Fruit fly (Drosophila melanogaster): ENCODE measurements around the gene Sap47.

Sap47 gene

DNA sequence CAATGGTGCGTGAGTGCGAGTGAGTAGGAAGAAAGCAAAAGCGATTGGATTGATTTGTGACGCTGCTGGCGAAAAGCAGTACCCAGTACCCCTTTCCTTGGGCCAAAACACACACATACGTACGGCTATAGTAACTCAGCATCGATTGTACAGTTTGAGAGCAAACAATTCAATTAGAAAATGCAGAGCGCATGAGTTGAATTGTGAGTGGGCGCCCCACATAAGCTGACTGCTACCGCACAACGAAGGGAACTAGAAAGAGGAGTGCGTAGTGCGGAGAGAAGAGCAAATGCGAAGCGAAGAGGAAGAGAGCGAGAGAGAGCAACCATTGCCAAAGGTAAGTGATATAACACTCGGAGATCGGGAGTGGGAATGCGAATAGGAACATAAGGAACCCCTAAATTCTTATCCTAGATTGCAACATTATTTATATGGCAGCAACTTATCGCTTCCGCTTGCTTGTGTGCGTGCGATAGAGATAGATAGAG is 38.6 kb downstream of the Sap47 start (continued):
- peak; percentile 84 for TF ChIP-seq svp (GFP tag)
- no peak for TF ChIP-seq CG10669 (GFP tag; optimal IDR thresholded peaks at IDR 0.05)
- no peak for TF ChIP-seq CG31627 (GFP tag; optimal IDR thresholded peaks at IDR 0.05)

- peak; percentile 59 for TF ChIP-seq CG7368 (GFP tag; optimal IDR thresholded peaks at IDR 0.05)
- peak; percentile 84 for TF ChIP-seq vri (GFP tag; optimal IDR thresholded peaks at IDR 0.05)
- no peak for TF ChIP-seq CG11294 (GFP tag; IDR thresholded peaks at IDR 0.05)
- TF ChIP-seq dac (GFP tag; optimal IDR thresholded peaks at IDR 0.05): peak; percentile 76
- no peak for TF ChIP-seq Gug (GFP tag; IDR thresholded peaks at IDR 0.05)
- peak; percentile 90 for TF ChIP-seq Hr4 (GFP tag; optimal IDR thresholded peaks at IDR 0.05)
- peak; percentile 90 for TF ChIP-seq net (GFP tag; optimal IDR thresholded peaks at IDR 0.05)
- TF ChIP-seq achi (GFP tag; optimal IDR thresholded peaks at IDR 0.05): peak; percentile 86
- no peak for TF ChIP-seq fkh (GFP tag; optimal IDR thresholded peaks at IDR 0.05)
- peak; percentile 55 for TF ChIP-seq svp (GFP tag)
- TF ChIP-seq CG32006 (GFP tag; optimal IDR thresholded peaks at IDR 0.05): peak; percentile 88
- peak; percentile 94 for TF ChIP-seq Eip78C (GFP tag)
- TF ChIP-seq dsx (GFP tag; optimal IDR thresholded peaks at IDR 0.05; ENCODE audit: poor library complexity, severe bottlenecking): no peak
- TF ChIP-seq Hr39 (GFP tag; optimal IDR thresholded peaks at IDR 0.05): peak; percentile 82
- peak; percentile 80 for TF ChIP-seq CG6792 (GFP tag; optimal IDR thresholded peaks at IDR 0.05)
- peak; percentile 49 for TF ChIP-seq CG8319 (GFP tag; optimal IDR thresholded peaks at IDR 0.05)
- peak; percentile 29 for TF ChIP-seq Blimp-1 (GFP tag; optimal IDR thresholded peaks at IDR 0.05)
- no peak for TF ChIP-seq CG9139 (GFP tag; optimal IDR thresholded peaks at IDR 0.05)
- TF ChIP-seq CG3919 (GFP tag; optimal IDR thresholded peaks at IDR 0.05): peak; percentile 83
- TF ChIP-seq cyc (GFP tag; optimal IDR thresholded peaks at IDR 0.05): peak; percentile 73
- TF ChIP-seq CG16779 (tag; optimal IDR thresholded peaks at IDR 0.05): peak; percentile 40
- no peak for TF ChIP-seq CG10669 (GFP tag; optimal IDR thresholded peaks at IDR 0.05)
- TF ChIP-seq lz (GFP tag; optimal IDR thresholded peaks at IDR 0.05): peak; percentile 70
- no peak for TF ChIP-seq eg (GFP tag; IDR thresholded peaks at IDR 0.05)
- TF ChIP-seq Smox (GFP tag; optimal IDR thresholded peaks at IDR 0.05): peak; percentile 79
- no peak for TF ChIP-seq CG15336 (GFP tag; IDR thresholded peaks at IDR 0.05)
- TF ChIP-seq CG8632 (GFP tag; optimal IDR thresholded peaks at IDR 0.05): peak; percentile 74
- peak; percentile 84 for TF ChIP-seq CG31627 (GFP tag; optimal IDR thresholded peaks at IDR 0.05)
- TF ChIP-seq Ets96B (tag; optimal IDR thresholded peaks at IDR 0.05): peak; percentile 77
- peak; percentile 74 for TF ChIP-seq CG10631 (GFP tag; optimal IDR thresholded peaks at IDR 0.05)
- no peak for TF ChIP-seq CG6163 (GFP tag; IDR thresholded peaks at IDR 0.05)
- no peak for TF ChIP-seq CG1621 (tag; optimal IDR thresholded peaks at IDR 0.05)
- peak; percentile 60 for TF ChIP-seq spab (GFP tag; optimal IDR thresholded peaks at IDR 0.05)
- peak; percentile 72 for TF ChIP-seq Ets21C (GFP tag; optimal IDR thresholded peaks at IDR 0.05)
- peak; percentile 51 for TF ChIP-seq CG11902 (GFP tag; optimal IDR thresholded peaks at IDR 0.05)
- TF ChIP-seq topi (GFP tag; optimal IDR thresholded peaks at IDR 0.05): peak; percentile 75
- TF ChIP-seq CG6808 (GFP tag; optimal IDR thresholded peaks at IDR 0.05): peak; percentile 61
- peak; percentile 14 for TF ChIP-seq fd85E (GFP tag; optimal IDR thresholded peaks at IDR 0.05)
- TF ChIP-seq Sox14 (GFP tag; optimal IDR thresholded peaks at IDR 0.05): peak; percentile 83
- TF ChIP-seq ss (GFP tag; optimal IDR thresholded peaks at IDR 0.05): peak in 1 of 2 experiments; percentile 57
- TF ChIP-seq OdsH (GFP tag; optimal IDR thresholded peaks at IDR 0.05): peak; percentile 89
- peak; percentile 77 for TF ChIP-seq fd59A (GFP tag; optimal IDR thresholded peaks at IDR 0.05)
- no peak for TF ChIP-seq CG6854 (GFP tag; optimal IDR thresholded peaks at IDR 0.05)
- TF ChIP-seq CG4318 (GFP tag; optimal IDR thresholded peaks at IDR 0.05): peak; percentile 75
- peak; percentile 78 for TF ChIP-seq CG34406 (GFP tag; optimal IDR thresholded peaks at IDR 0.05)
- TF ChIP-seq CG8119 (GFP tag; IDR thresholded peaks at IDR 0.05): no peak
- peak; percentile 87 for TF ChIP-seq pdm3 (GFP tag; optimal IDR thresholded peaks at IDR 0.05)
- peak; percentile 78 for TF ChIP-seq esn (GFP tag; optimal IDR thresholded peaks at IDR 0.05)
- TF ChIP-seq Sox15 (GFP tag; optimal IDR thresholded peaks at IDR 0.05): peak; percentile 74
- TF ChIP-seq CG3032 (tag; optimal IDR thresholded peaks at IDR 0.05): peak; percentile 66
Measured at dm6 chr3R:15974235-15974634, 39.3 kb downstream of the Sap47 start.

Measured in whole organism, prepupa.